Fruit fly (Drosophila melanogaster): ENCODE measurements around the gene bowl.

Gene bowl

dm6 chr2L:3772937-3773623 is 1.6 kb downstream of the bowl start (continued):
- TF ChIP-seq CG6654 (GFP tag; optimal IDR thresholded peaks at IDR 0.05) (peak; percentile 9), CG7357 (GFP tag; IDR thresholded peaks at IDR 0.05) (0 out of 3 replicates have a peak, but pooled peaks have one; percentile 18), unc-4 (GFP tag; IDR thresholded peaks at IDR 0.05; ENCODE audit: partially characterized antibody) (no peak), CG12219 (GFP tag; optimal IDR thresholded peaks at IDR 0.05) (no peak), CG6683 (GFP tag; optimal IDR thresholded peaks at IDR 0.05) (no peak), seq (GFP tag; IDR thresholded peaks at IDR 0.05) (peak; percentile 24; the same call in 1 of the 2 replicates), Lim3 (GFP tag; IDR thresholded peaks at IDR 0.05) (no peak), yki (optimal IDR thresholded peaks at IDR 0.05) (no peak), Rx (GFP tag; IDR thresholded peaks at IDR 0.05) (no peak), ham (GFP tag; IDR thresholded peaks at IDR 0.05) (no peak), gce (GFP tag; IDR thresholded peaks at IDR 0.05) (no peak), CG1529 (GFP tag; optimal IDR thresholded peaks at IDR 0.05) (peak; percentile 60), CG9437 (GFP tag; optimal IDR thresholded peaks at IDR 0.05) (peak; percentile 59), H2.0 (GFP tag; IDR thresholded peaks at IDR 0.05) (no peak), Max (GFP tag; optimal IDR thresholded peaks at IDR 0.05) (peak; percentile 16), Scr (GFP tag; IDR thresholded peaks at IDR 0.05; ENCODE audit: partially characterized antibody) (no peak), tx (GFP tag; optimal IDR thresholded peaks at IDR 0.05) (no peak), ken (GFP tag; IDR thresholded peaks at IDR 0.05) (no peak), inv (GFP tag; IDR thresholded peaks at IDR 0.05; ENCODE audit: partially characterized antibody) (no peak), fru (optimal IDR thresholded peaks at IDR 0.05) (no peak), YL-1 (GFP tag; optimal IDR thresholded peaks at IDR 0.05) (peak; percentile 28), nerfin-2 (GFP tag; IDR thresholded peaks at IDR 0.05; ENCODE audit: partially characterized antibody) (no peak), CG14050 (GFP tag; IDR thresholded peaks at IDR 0.05) (no peak; the same call in 2 of the 3 replicates), CG10654 (GFP tag; optimal IDR thresholded peaks at IDR 0.05) (no peak), tio (GFP tag; optimal IDR thresholded peaks at IDR 0.05) (peak; percentile 55), ftz-f1 (GFP tag; optimal IDR thresholded peaks at IDR 0.05) (no peak), HLH3B (GFP tag; IDR thresholded peaks at IDR 0.05) (no peak), trem (tag; optimal IDR thresholded peaks at IDR 0.05) (peak; percentile 43), CG10209 (GFP tag; optimal IDR thresholded peaks at IDR 0.05) (peak; percentile 59), CG11398 (GFP tag; optimal IDR thresholded peaks at IDR 0.05) (no peak), Usf (GFP tag; optimal IDR thresholded peaks at IDR 0.05) (peak; percentile 29), prd (optimal IDR thresholded peaks at IDR 0.05) (no peak), prd (GFP tag; IDR thresholded peaks at IDR 0.05) (peak; percentile 47; the same call in 1 of the 3 replicates), schlank (tag; optimal IDR thresholded peaks at IDR 0.05) (no peak), H15 (GFP tag; IDR thresholded peaks at IDR 0.05) (no peak), disco-r (GFP tag; optimal IDR thresholded peaks at IDR 0.05) (no peak), sug (tag; optimal IDR thresholded peaks at IDR 0.05) (peak; percentile 32), shn (GFP tag; optimal IDR thresholded peaks at IDR 0.05) (no peak), CG3065 (GFP tag; optimal IDR thresholded peaks at IDR 0.05) (no peak), sob (GFP tag; IDR thresholded peaks at IDR 0.05) (no peak), slbo (GFP tag; IDR thresholded peaks at IDR 0.05) (0 out of 2 replicates have a peak, but pooled peaks have one; percentile 43), az2 (GFP tag; optimal IDR thresholded peaks at IDR 0.05) (peak; percentile 62), Fer3 (tag; optimal IDR thresholded peaks at IDR 0.05) (peak; percentile 36), Meics (GFP tag; optimal IDR thresholded peaks at IDR 0.05) (peak; percentile 65), CHES-1-like (GFP tag; optimal IDR thresholded peaks at IDR 0.05) (no peak), Xbp1 (GFP tag; optimal IDR thresholded peaks at IDR 0.05) (peak; percentile 44), Hmx (GFP tag; optimal IDR thresholded peaks at IDR 0.05) (no peak), CG17802 (tag; optimal IDR thresholded peaks at IDR 0.05) (no peak), CG10431 (GFP tag; optimal IDR thresholded peaks at IDR 0.05) (peak; percentile 40), CG4854 (GFP tag; optimal IDR thresholded peaks at IDR 0.05) (no peak), CG9727 (GFP tag; optimal IDR thresholded peaks at IDR 0.05) (peak; percentile 69), HmgZ (tag; optimal IDR thresholded peaks at IDR 0.05) (no peak)

All from whole organism, embryonic.